Worm (Caenorhabditis elegans) whole organism, L1 larva: ENCODE data around the gene C36B7.4.
A peak's percentile ranks its signal among the peaks of the same experiment; 100 is the strongest.

Experiments used
- C04F5.9 ChIP-seq: sonication (generic microtip); optimal IDR thresholded peaks from 2 replicates; lab custom pipeline; 2016; ENCODE audit warnings: missing genetic modification characterization, missing compliant biosample characterization
- C16A3.4 ChIP-seq: fragments of 150-350 bp; optimal IDR thresholded peaks from 2 replicates; lab custom pipeline; 2014; ENCODE audit warnings: missing biosample characterization, missing genetic modification characterization
- Y116A8C.19 ChIP-seq: sonication (generic microtip); optimal IDR thresholded peaks from 2 replicates; lab custom pipeline; 2016; ENCODE audit warnings: missing compliant biosample characterization, missing genetic modification characterization, borderline replicate concordance
- alr-1 ChIP-seq: fragments of 200-800 bp; sonication (Bioruptor generic); optimal IDR thresholded peaks from 2 replicates; lab custom pipeline; 2018; ENCODE audit warnings: borderline replicate concordance, mild to moderate bottlenecking, missing genetic modification characterization, missing compliant biosample characterization
- ama-1 ChIP-seq: fragments of 150-350 bp; optimal IDR thresholded peaks from 2 replicates; lab custom pipeline; 2014
- ceh-8 ChIP-seq: fragments of 200-800 bp; sonication (Bioruptor generic); optimal IDR thresholded peaks from 2 replicates; lab custom pipeline; 2018; ENCODE audit warnings: mild to moderate bottlenecking, missing genetic modification characterization, moderate library complexity, missing compliant biosample characterization
- ceh-82 ChIP-seq, 3 experiments: fragments of 150-350 bp in 1 of 3; sonication (generic microtip) in 2 of 3; optimal IDR thresholded peaks; 2 replicates each; lab custom pipeline; 2014 to 2017; ENCODE audit warnings: missing biosample characterization in 3 of 3, missing genetic modification characterization in 3 of 3
- ceh-88 ChIP-seq: fragments of 200-800 bp; sonication (Bioruptor generic); IDR thresholded peaks from 2 replicates; pipeline ENCODE4 v1.3.6; 2022; ENCODE audit warnings: missing genetic modification characterization, missing compliant biosample characterization
- ceh-90 ChIP-seq: sonication (generic microtip); optimal IDR thresholded peaks from 2 replicates; lab custom pipeline; 2016; ENCODE audit warnings: missing genetic modification characterization, missing compliant biosample characterization
- ces-1 ChIP-seq: fragments of 150-350 bp; optimal IDR thresholded peaks from 2 replicates; lab custom pipeline; 2014; ENCODE audit warnings: missing biosample characterization, missing genetic modification reagents, missing genetic modification characterization
- dsc-1 ChIP-seq: sonication (generic microtip); optimal IDR thresholded peaks from 2 replicates; lab custom pipeline; 2016; ENCODE audit warnings: mild to moderate bottlenecking, missing genetic modification characterization, missing compliant biosample characterization
- efl-3 ChIP-seq: fragments of 200-800 bp; sonication (Bioruptor generic); optimal IDR thresholded peaks from 2 replicates; lab custom pipeline; 2018; ENCODE audit warnings: mild to moderate bottlenecking, missing genetic modification characterization, missing compliant biosample characterization
- elt-2 ChIP-seq: sonication (generic microtip); optimal IDR thresholded peaks from 2 replicates; lab custom pipeline; 2016; ENCODE audit warnings: missing genetic modification characterization, mild to moderate bottlenecking, inconsistent platforms, missing compliant biosample characterization, missing genetic modification reagents
- elt-3 ChIP-seq, 6 experiments: fragments of 150-350 bp in 1 of 6; sonication (generic microtip); optimal IDR thresholded peaks; 2 replicates each; lab custom pipeline; 2017 to 2018; ENCODE audit warnings: missing biosample characterization in 6 of 6, missing genetic modification characterization in 6 of 6, inconsistent platforms in 1 of 6
- fkh-4 ChIP-seq: sonication (generic microtip); optimal IDR thresholded peaks from 2 replicates; lab custom pipeline; 2016; ENCODE audit warnings: missing compliant biosample characterization, missing genetic modification characterization, borderline replicate concordance
- fos-1 ChIP-seq: fragments of 150-350 bp; optimal IDR thresholded peaks from 2 replicates; lab custom pipeline; 2014; ENCODE audit warnings: missing biosample characterization, missing genetic modification characterization
- hlh-17 ChIP-seq: fragments of 200-800 bp; sonication (Bioruptor generic); optimal IDR thresholded peaks from 2 replicates; lab custom pipeline; 2018; ENCODE audit warnings: missing genetic modification characterization, mild to moderate bottlenecking, missing compliant biosample characterization, moderate library complexity, borderline replicate concordance
- hpl-2 ChIP-seq: fragments of 150-350 bp; optimal IDR thresholded peaks from 2 replicates; lab custom pipeline; 2014; ENCODE audit warnings: missing biosample characterization, missing genetic modification reagents, missing genetic modification characterization
- irx-1 ChIP-seq: sonication (generic microtip); optimal IDR thresholded peaks from 2 replicates; lab custom pipeline; 2016; ENCODE audit warnings: missing genetic modification characterization, missing compliant biosample characterization
- lin-13 ChIP-seq: fragments of 150-350 bp; optimal IDR thresholded peaks from 2 replicates; lab custom pipeline; 2014; ENCODE audit warnings: missing biosample characterization, missing genetic modification reagents, missing genetic modification characterization
- lin-14 ChIP-seq: fragments of 200-800 bp; sonication (Bioruptor generic); optimal IDR thresholded peaks from 2 replicates; lab custom pipeline; 2018; ENCODE audit warnings: mild to moderate bottlenecking, missing genetic modification characterization, moderate library complexity, missing compliant biosample characterization
- lin-15B ChIP-seq: fragments of 150-350 bp; sonication (generic microtip); optimal IDR thresholded peaks from 3 replicates; lab custom pipeline; 2014; ENCODE audit warnings: missing biosample characterization, missing genetic modification characterization
- lin-39 ChIP-seq: fragments of 150-350 bp; optimal IDR thresholded peaks from 2 replicates; lab custom pipeline; 2014; ENCODE audit warnings: missing biosample characterization, missing genetic modification reagents, missing genetic modification characterization
- lsy-2 ChIP-seq, 2 experiments: fragments of 150-350 bp; optimal IDR thresholded peaks; 2 replicates each; lab custom pipeline; 2014; ENCODE audit warnings: missing biosample characterization in 2 of 2, missing genetic modification characterization in 2 of 2
- mab-9 ChIP-seq: fragments of 200-800 bp; sonication (Bioruptor generic); IDR thresholded peaks from 2 replicates; pipeline ENCODE4 v1.3.6; 2022; ENCODE audit warnings: missing genetic modification reagents, missing genetic modification characterization, missing compliant biosample characterization
- mep-1 ChIP-seq: fragments of 150-350 bp; optimal IDR thresholded peaks from 2 replicates; lab custom pipeline; 2014; ENCODE audit warnings: missing biosample characterization, missing genetic modification characterization
- nhr-11 ChIP-seq: fragments of 150-350 bp; optimal IDR thresholded peaks from 2 replicates; lab custom pipeline; 2014; ENCODE audit warnings: missing biosample characterization, missing genetic modification characterization
- nhr-12 ChIP-seq: sonication (generic microtip); optimal IDR thresholded peaks from 2 replicates; lab custom pipeline; 2017; ENCODE audit warnings: missing biosample characterization, missing genetic modification characterization
- nhr-19 ChIP-seq: fragments of 200-800 bp; sonication (Bioruptor generic); conservative IDR thresholded peaks from 2 replicates; pipeline ENCODE4 v1.3.6; 2022; ENCODE audit warnings: missing genetic modification characterization, missing compliant biosample characterization
- nhr-20 ChIP-seq: sonication (generic microtip); optimal IDR thresholded peaks from 2 replicates; lab custom pipeline; 2016; ENCODE audit warnings: mild to moderate bottlenecking, missing genetic modification characterization, missing compliant biosample characterization
- nhr-28 ChIP-seq: fragments of 150-350 bp; optimal IDR thresholded peaks from 2 replicates; lab custom pipeline; 2014; ENCODE audit warnings: missing biosample characterization, missing genetic modification characterization
- nhr-47 ChIP-seq: sonication (generic microtip); optimal IDR thresholded peaks from 2 replicates; lab custom pipeline; 2016; ENCODE audit warnings: mild to moderate bottlenecking, missing genetic modification characterization, moderate library complexity, missing compliant biosample characterization
- nhr-71 ChIP-seq: sonication (generic microtip); optimal IDR thresholded peaks from 2 replicates; lab custom pipeline; 2016; ENCODE audit warnings: mild to moderate bottlenecking, missing genetic modification characterization, moderate library complexity, missing compliant biosample characterization
- nhr-76 ChIP-seq: sonication (generic microtip); optimal IDR thresholded peaks from 2 replicates; lab custom pipeline; 2017; ENCODE audit warnings: missing biosample characterization, missing genetic modification characterization
- nhr-77 ChIP-seq: fragments of 150-350 bp; optimal IDR thresholded peaks from 2 replicates; lab custom pipeline; 2014; ENCODE audit warnings: missing biosample characterization, missing genetic modification characterization
- nhr-84 ChIP-seq: sonication (generic microtip); optimal IDR thresholded peaks from 2 replicates; lab custom pipeline; 2017; ENCODE audit warnings: missing biosample characterization, missing genetic modification characterization
- nhr-85 ChIP-seq: sonication (generic microtip); peaks from one replicate; lab custom pipeline; 2016; ENCODE audit warnings: missing genetic modification characterization, inconsistent platforms, missing compliant biosample characterization
- nhr-90 ChIP-seq: sonication (generic microtip); optimal IDR thresholded peaks from 2 replicates; lab custom pipeline; 2016; ENCODE audit warnings: mild to moderate bottlenecking, missing genetic modification characterization, missing compliant biosample characterization; ENCODE audit not compliant: poor library complexity
- pag-3 ChIP-seq: sonication (generic microtip); optimal IDR thresholded peaks from 2 replicates; lab custom pipeline; 2017; ENCODE audit warnings: missing genetic modification characterization, mild to moderate bottlenecking, missing compliant biosample characterization, antibody characterized with exemption, borderline replicate concordance; ENCODE audit not compliant: insufficient read depth
- pax-3 ChIP-seq: fragments of 200-800 bp; sonication (Bioruptor generic); optimal IDR thresholded peaks from 2 replicates; lab custom pipeline; 2018; ENCODE audit warnings: mild to moderate bottlenecking, missing genetic modification characterization, moderate library complexity, missing compliant biosample characterization
- pqm-1 ChIP-seq: sonication (generic microtip); optimal IDR thresholded peaks from 3 replicates; lab custom pipeline; 2017; ENCODE audit warnings: missing biosample characterization, missing genetic modification characterization
- skn-1 ChIP-seq: fragments of 150-350 bp; optimal IDR thresholded peaks from 2 replicates; lab custom pipeline; 2014; ENCODE audit warnings: missing biosample characterization, missing genetic modification characterization
- sup-37 ChIP-seq: fragments of 200-800 bp; sonication (Bioruptor generic); optimal IDR thresholded peaks from 2 replicates; lab custom pipeline; 2018; ENCODE audit warnings: mild to moderate bottlenecking, missing genetic modification characterization, missing compliant biosample characterization
- swsn-7 ChIP-seq: sonication (generic microtip); optimal IDR thresholded peaks from 2 replicates; lab custom pipeline; 2016; ENCODE audit warnings: missing genetic modification characterization, missing compliant biosample characterization
- tbx-2 ChIP-seq: sonication (generic microtip); optimal IDR thresholded peaks from 2 replicates; lab custom pipeline; 2016; ENCODE audit warnings: missing genetic modification characterization, missing compliant biosample characterization
- tlp-1 ChIP-seq: fragments of 150-350 bp; optimal IDR thresholded peaks from 2 replicates; lab custom pipeline; 2014; ENCODE audit warnings: missing biosample characterization, missing genetic modification characterization
- unc-30 ChIP-seq: sonication (generic microtip); optimal IDR thresholded peaks from 2 replicates; lab custom pipeline; 2017; ENCODE audit warnings: missing biosample characterization, missing genetic modification characterization
- unc-98 ChIP-seq: fragments of 200-800 bp; sonication (Bioruptor generic); IDR thresholded peaks from 2 replicates; pipeline ENCODE4 v1.3.6; 2022; ENCODE audit warnings: missing genetic modification characterization, missing compliant biosample characterization
- vab-15 ChIP-seq: sonication (generic microtip); optimal IDR thresholded peaks from 2 replicates; lab custom pipeline; 2017; ENCODE audit warnings: missing genotype, mild to moderate bottlenecking, missing genetic modification characterization, missing compliant biosample characterization
- zag-1 ChIP-seq: fragments of 150-350 bp; optimal IDR thresholded peaks from 2 replicates; lab custom pipeline; 2014; ENCODE audit warnings: missing biosample characterization, missing genetic modification characterization
- zip-4 ChIP-seq: fragments of 200-800 bp; sonication (Bioruptor generic); optimal IDR thresholded peaks from 2 replicates; lab custom pipeline; 2018; ENCODE audit warnings: mild to moderate bottlenecking, missing genetic modification characterization, moderate library complexity, missing compliant biosample characterization
- ztf-11 ChIP-seq, 2 experiments: sonication (generic microtip); optimal IDR thresholded peaks; 2 replicates each; lab custom pipeline; 2016 to 2017; ENCODE audit warnings: missing genetic modification characterization in 2 of 2, missing biosample characterization in 1 of 2, missing compliant biosample characterization in 1 of 2
- ztf-4 ChIP-seq: fragments of 150-350 bp; optimal IDR thresholded peaks from 2 replicates; lab custom pipeline; 2014; ENCODE audit warnings: missing biosample characterization, missing genetic modification characterization

C36B7.4 gene

DNA sequence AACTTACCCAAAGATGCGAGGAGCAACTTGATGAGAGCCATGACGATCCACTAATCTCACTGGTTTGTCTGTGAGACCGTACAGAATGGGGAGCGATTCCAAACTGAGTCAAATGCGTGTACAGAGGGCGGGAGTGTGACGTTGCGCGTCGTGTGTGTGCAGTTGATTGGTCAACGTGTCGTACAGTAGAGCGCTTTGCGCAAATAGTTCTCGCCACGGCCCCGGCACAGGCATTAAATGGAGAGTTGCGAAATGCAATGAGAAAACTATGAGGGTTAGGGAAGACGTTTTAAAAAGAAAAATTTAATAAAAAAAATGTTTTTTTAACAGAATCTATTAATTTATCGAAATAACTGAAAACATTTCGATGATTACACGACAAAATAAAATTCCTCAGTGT is 17.4 kb downstream of the C36B7.4 start, which contains the start of gene pdi-6 (continued):
- TF ChIP-seq zip-4 (GFP tag; lab: Kevin White, UChicago) (peak; percentile 81), ceh-90 (tag; lab: Kevin White, UChicago) (peak; percentile 77), efl-3 (GFP tag; lab: Kevin White, UChicago) (no peak), nhr-71 (peak; percentile 94), vab-15 (peak; percentile 66), dsc-1 (tag; lab: Kevin White, UChicago) (no peak), hlh-17 (GFP tag; lab: Kevin White, UChicago) (no peak), skn-1 (tag; lab: Kevin White, UChicago) (peak; percentile 86), ceh-8 (GFP tag; lab: Kevin White, UChicago) (no peak), tlp-1 (no peak), nhr-11 (tag; lab: Kevin White, UChicago) (peak; percentile 63), nhr-12 (tag; lab: Kevin White, UChicago) (no peak), ceh-82 (tag; optimal IDR thresholded peaks at IDR 0.05; lab: Kevin White, UChicago) (peak; percentile 85 to 91 (median 87)), nhr-90 (tag; lab: Kevin White, UChicago) (peak; percentile 92), fos-1 (tag; lab: Kevin White, UChicago) (peak; percentile 55), lsy-2 (tag; optimal IDR thresholded peaks at IDR 0.05; lab: Kevin White, UChicago) (peak; percentile 83 to 89), nhr-19 (GFP tag; lab: Robert Waterston, UW) (peak; percentile 90), lin-14 (peak; percentile 96), ztf-11 (tag; optimal IDR thresholded peaks at IDR 0.05; lab: Kevin White, UChicago) (peak in 1 of 2 experiments; percentile 81), Y116A8C.19 (tag; lab: Kevin White, UChicago) (peak; percentile 6), ama-1 (no peak), unc-98 (GFP tag; lab: Robert Waterston, UW) (peak; percentile 60), pqm-1 (tag; lab: Kevin White, UChicago) (peak; percentile 5), nhr-84 (tag; lab: Kevin White, UChicago) (no peak), fkh-4 (tag; lab: Kevin White, UChicago) (peak; percentile 38), C16A3.4 (tag; lab: Kevin White, UChicago) (peak; percentile 92), tbx-2 (tag; lab: Kevin White, UChicago) (peak; percentile 88), zag-1 (tag; lab: Kevin White, UChicago) (no peak), mep-1 (peak; percentile 91), hpl-2 (GFP tag; lab: Kevin White, UChicago) (peak; percentile 53), nhr-47 (tag; lab: Kevin White, UChicago) (peak; percentile 88), elt-3 (tag; optimal IDR thresholded peaks at IDR 0.05; lab: Kevin White, UChicago) (peak in 5 of 6 experiments; percentile 86 to 95 (median 90)), mab-9 (GFP tag; lab: Robert Waterston, UW) (peak; percentile 65), ceh-88 (peak; percentile 84; the same call in 1 of the 2 replicates), nhr-20 (tag; lab: Kevin White, UChicago) (peak; percentile 90), ztf-4 (peak; percentile 32), swsn-7 (tag; lab: Kevin White, UChicago) (peak; percentile 84), nhr-28 (no peak), nhr-85 (tag; lab: Kevin White, UChicago) (peak; percentile 93), unc-30 (tag; lab: Kevin White, UChicago) (no peak), nhr-77 (tag; lab: Kevin White, UChicago) (peak; percentile 85), ces-1 (GFP tag; lab: Kevin White, UChicago) (no peak), irx-1 (tag; lab: Kevin White, UChicago) (peak; percentile 74), lin-15B (peak; percentile 94), lin-13 (peak; percentile 91), pax-3 (tag; lab: Kevin White, UChicago) (peak; percentile 81), nhr-76 (tag; lab: Kevin White, UChicago) (peak; percentile 74), pag-3 (tag; lab: Kevin White, UChicago) (no peak), alr-1 (tag; lab: Kevin White, UChicago) (no peak), elt-2 (peak; percentile 81), sup-37 (GFP tag; lab: Kevin White, UChicago) (peak; percentile 39), lin-39 (tag; lab: Kevin White, UChicago) (peak; percentile 57), C04F5.9 (tag; lab: Kevin White, UChicago) (peak; percentile 60)
